Worm (Caenorhabditis elegans) whole organism, early embryonic: ENCODE data around the gene T13C2.3.

Experiments
- aly-1 ChIP-seq: sonication (generic microtip); optimal IDR thresholded peaks from 2 replicates; lab custom pipeline; 2016; ENCODE audit warnings: missing genetic modification characterization, missing compliant biosample characterization
- ama-1 ChIP-seq: fragments of 150-350 bp; optimal IDR thresholded peaks from 2 replicates; lab custom pipeline; 2014
- ceh-13 ChIP-seq: fragments of 200-800 bp; sonication (Bioruptor generic); optimal IDR thresholded peaks from 2 replicates; lab custom pipeline; 2018; ENCODE audit warnings: mild to moderate bottlenecking, missing genetic modification characterization, missing compliant biosample characterization
- ets-7 ChIP-seq: sonication (generic microtip); optimal IDR thresholded peaks from 2 replicates; lab custom pipeline; 2016; ENCODE audit warnings: missing genotype, missing genetic modification characterization, missing compliant biosample characterization
- flt-1 ChIP-seq: fragments of 200-800 bp; sonication (Bioruptor generic); IDR thresholded peaks from 2 replicates; pipeline ENCODE4 v1.3.6; 2022; ENCODE audit warnings: missing genetic modification characterization, missing compliant biosample characterization
- hmbx-1 ChIP-seq: sonication (generic microtip); optimal IDR thresholded peaks from 2 replicates; lab custom pipeline; 2016; ENCODE audit warnings: mild to moderate bottlenecking, missing genetic modification characterization, missing compliant biosample characterization
- hmg-4 ChIP-seq: fragments of 200-800 bp; sonication (Bioruptor generic); optimal IDR thresholded peaks from 2 replicates; lab custom pipeline; 2018; ENCODE audit warnings: mild to moderate bottlenecking, missing genetic modification characterization, missing compliant biosample characterization
- hnd-1 ChIP-seq: sonication (generic microtip); optimal IDR thresholded peaks from 2 replicates; lab custom pipeline; 2016; ENCODE audit warnings: missing genetic modification characterization, missing compliant biosample characterization
- sea-1 ChIP-seq: fragments of 200-800 bp; sonication (Bioruptor generic); conservative IDR thresholded peaks from 2 replicates; pipeline ENCODE4 v1.3.6; 2022; ENCODE audit warnings: missing genetic modification characterization, missing compliant biosample characterization
- tbx-11 ChIP-seq: fragments of 200-800 bp; sonication (Bioruptor generic); IDR thresholded peaks from 2 replicates; pipeline ENCODE4 v1.3.6; 2022; ENCODE audit warnings: missing genetic modification characterization, missing compliant biosample characterization
- tra-4 ChIP-seq: sonication (generic microtip); optimal IDR thresholded peaks from 2 replicates; lab custom pipeline; 2017; ENCODE audit warnings: missing genetic modification characterization, missing compliant biosample characterization

DNA sequence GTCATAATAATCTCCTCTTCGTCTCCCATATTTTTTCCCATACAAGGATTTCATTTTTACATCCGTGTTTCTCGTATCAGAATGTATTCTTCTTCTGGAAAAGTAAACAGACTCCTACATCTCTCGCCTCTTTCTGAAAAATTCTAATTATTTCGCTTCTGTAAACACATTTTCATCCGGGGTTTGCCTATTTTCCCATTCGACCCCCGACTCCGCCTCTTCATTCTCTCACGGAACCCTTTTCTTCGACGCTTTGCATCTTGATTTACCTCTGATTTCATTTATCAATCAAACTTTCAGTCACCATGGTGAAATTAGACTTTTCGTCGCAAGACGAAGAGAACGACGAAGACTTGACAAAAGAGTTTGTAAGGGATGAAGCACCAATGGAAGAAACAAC, 21.6 kb downstream of the T13C2.3 start, which contains the start of gene snt-1:
- TF ChIP-seq ama-1 (lab: Kevin White, UChicago) (no peak), tra-4 (tag; lab: Kevin White, UChicago) (no peak), hmbx-1 (tag; lab: Kevin White, UChicago) (no peak), hmg-4 (GFP tag; lab: Kevin White, UChicago) (no peak), aly-1 (no peak), tbx-11 (GFP tag; lab: Robert Waterston, UW) (no peak), ceh-13 (GFP tag; lab: Kevin White, UChicago) (no peak), ets-7 (tag; lab: Kevin White, UChicago) (no peak), hnd-1 (tag; lab: Kevin White, UChicago) (no peak), sea-1 (GFP tag; lab: Robert Waterston, UW) (no peak), flt-1 (GFP tag; lab: Robert Waterston, UW) (no peak)
